Fruit fly (Drosophila melanogaster): ENCODE measurements around the gene Dap160.

DNA sequence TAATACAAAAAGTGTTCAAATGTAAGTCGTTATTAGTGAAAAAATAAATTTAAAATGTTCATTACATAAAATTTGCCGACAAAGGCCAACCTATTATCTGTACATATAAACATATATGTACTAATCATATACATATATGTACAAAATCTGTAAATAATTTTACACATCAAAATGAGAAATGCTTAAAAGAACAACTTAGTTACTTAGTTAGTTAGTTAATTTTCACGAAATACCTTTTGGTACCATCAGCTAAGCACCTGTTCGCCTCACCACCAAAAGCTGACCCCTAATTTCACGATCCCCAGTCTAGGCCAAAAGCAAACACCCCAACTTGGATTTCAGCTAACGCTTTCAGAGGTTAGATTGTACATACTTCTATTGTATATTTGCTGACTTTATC lies 53.1 kb downstream of the Dap160 start, which contains the start of gene CG9259:
- no peak for TF ChIP-seq ttk (optimal IDR thresholded peaks at IDR 0.05)
- no peak for TF ChIP-seq h (optimal IDR thresholded peaks at IDR 0.05)
- no peak for TF ChIP-seq psq (optimal IDR thresholded peaks at IDR 0.05)
